Worm (Caenorhabditis elegans) whole organism, midembryonic: ENCODE results near the gene C25E10.8.
A peak's percentile ranks its signal among the peaks of the same experiment; 100 is the strongest.

Experiments
- T22C8.4 ChIP-seq: fragments of 200-800 bp; sonication (Bioruptor generic); IDR thresholded peaks from 2 replicates; pipeline ENCODE4 v1.3.6; 2022; ENCODE audit warnings: missing genetic modification characterization, missing compliant biosample characterization
- cog-1 ChIP-seq: sonication (generic microtip); optimal IDR thresholded peaks from 2 replicates; lab custom pipeline; 2016; ENCODE audit warnings: missing genetic modification characterization, missing compliant biosample characterization
- flt-1 ChIP-seq: fragments of 200-800 bp; sonication (Bioruptor generic); IDR thresholded peaks from 2 replicates; pipeline ENCODE4 v1.3.6; 2022; ENCODE audit warnings: missing genetic modification characterization, missing compliant biosample characterization
- klf-2 ChIP-seq: fragments of 200-800 bp; sonication (Bioruptor generic); conservative IDR thresholded peaks from 2 replicates; pipeline ENCODE4 v1.3.6; 2022; ENCODE audit warnings: missing genetic modification reagents, missing genetic modification characterization, missing compliant biosample characterization
- med-1 ChIP-seq: sonication (generic microtip); optimal IDR thresholded peaks from 2 replicates; lab custom pipeline; 2017; ENCODE audit warnings: missing genetic modification characterization, mild to moderate bottlenecking, missing compliant biosample characterization, antibody characterized with exemption, missing genetic modification reagents; ENCODE audit not compliant: insufficient read depth
- ref-1 ChIP-seq: fragments of 200-800 bp; sonication (Bioruptor generic); conservative IDR thresholded peaks from 2 replicates; pipeline ENCODE4 v1.3.6; 2022; ENCODE audit warnings: missing genetic modification reagents, missing genetic modification characterization, missing compliant biosample characterization
- tab-1 ChIP-seq: fragments of 200-800 bp; sonication (Bioruptor generic); IDR thresholded peaks from 2 replicates; pipeline ENCODE4 v1.3.6; 2022; ENCODE audit warnings: missing genetic modification characterization, missing compliant biosample characterization
- ztf-23 ChIP-seq: fragments of 200-800 bp; sonication (Bioruptor generic); IDR thresholded peaks from 2 replicates; pipeline ENCODE4 v1.3.6; 2022; ENCODE audit warnings: missing genetic modification reagents, missing genetic modification characterization, missing compliant biosample characterization
- ztf-29 ChIP-seq: fragments of 200-800 bp; sonication (Bioruptor generic); IDR thresholded peaks from 2 replicates; pipeline ENCODE4 v1.3.6; 2022; ENCODE audit warnings: missing genetic modification reagents, missing genetic modification characterization, missing compliant biosample characterization

Gene C25E10.8

DNA sequence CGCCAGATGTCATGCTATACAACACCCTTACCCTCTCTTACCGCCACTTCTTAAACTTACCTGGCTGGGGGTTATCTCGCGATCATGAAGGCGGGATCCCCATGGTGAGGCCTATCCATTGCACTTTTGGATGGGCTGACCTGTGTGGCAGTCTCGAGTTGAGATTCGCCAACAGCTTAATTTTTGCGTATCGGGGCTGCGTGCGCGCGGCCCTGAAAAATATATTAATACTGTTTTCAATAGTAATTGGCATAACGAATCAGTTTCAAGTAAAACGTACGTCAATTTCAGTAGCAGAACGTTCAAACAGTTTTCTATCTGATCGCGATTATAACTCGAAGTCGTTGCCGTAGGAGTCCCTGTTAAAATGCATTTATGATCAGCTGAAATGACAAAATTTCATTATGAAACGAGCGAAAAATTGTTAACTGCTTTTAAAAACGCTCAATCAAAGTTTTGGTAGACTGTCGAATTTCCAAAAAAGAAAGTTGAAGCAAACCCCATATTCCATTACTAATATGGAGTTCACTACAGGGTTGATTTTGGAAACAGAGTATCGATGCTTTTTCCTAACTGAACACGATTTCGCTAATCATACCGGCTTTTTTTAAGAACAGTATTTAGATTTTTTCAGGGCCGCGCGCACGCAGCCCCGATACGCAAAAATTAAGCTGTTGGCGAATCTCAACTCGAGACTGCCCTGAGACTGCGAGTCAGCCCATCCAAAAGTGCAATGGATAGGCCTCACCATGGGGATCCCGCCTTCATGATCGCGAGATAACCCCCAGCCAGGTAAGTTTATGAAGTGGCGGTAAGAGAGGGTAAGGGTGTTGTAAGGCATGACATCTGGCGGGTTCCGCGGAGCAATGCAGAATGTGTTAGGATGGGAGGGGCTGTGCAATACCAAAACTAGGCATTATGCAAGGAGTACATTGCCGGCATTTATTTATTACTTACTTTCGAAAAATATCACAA lies 37.2 kb upstream of the C25E10.8 start:
- 0 out of 2 replicates have a peak, but pooled peaks have one; percentile 8 for TF ChIP-seq tab-1 (GFP tag; lab: Robert Waterston, UW)

DNA sequence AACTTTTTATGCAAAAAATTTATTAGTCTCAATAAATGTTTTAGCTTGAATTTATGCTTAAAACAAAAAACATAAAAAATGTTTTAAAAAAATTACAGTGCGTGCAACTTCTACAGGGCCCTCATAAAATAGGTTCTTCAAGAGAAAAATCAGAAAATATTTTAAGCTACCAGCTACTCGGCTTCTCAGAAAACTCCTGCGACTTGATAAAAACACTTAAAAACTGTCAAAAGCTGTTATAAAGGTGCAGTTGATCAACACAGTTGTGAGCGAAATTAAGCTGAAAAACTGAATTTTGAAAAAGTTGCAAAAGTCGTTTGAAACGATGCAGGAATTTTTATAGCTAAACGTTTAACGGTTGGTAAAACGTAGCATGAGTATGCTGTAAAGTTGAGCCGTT lies 34.9 kb upstream of the C25E10.8 start:
- TF ChIP-seq klf-2 (GFP tag; lab: Robert Waterston, UW) (no peak), cog-1 (no peak), ztf-29 (no peak), flt-1 (GFP tag; lab: Robert Waterston, UW) (peak; percentile 42; the same call in 1 of the 2 replicates), ztf-23 (GFP tag; lab: Robert Waterston, UW) (0 out of 2 replicates have a peak, but pooled peaks have one; percentile 7), med-1 (no peak), T22C8.4 (no peak), ref-1 (no peak)

DNA sequence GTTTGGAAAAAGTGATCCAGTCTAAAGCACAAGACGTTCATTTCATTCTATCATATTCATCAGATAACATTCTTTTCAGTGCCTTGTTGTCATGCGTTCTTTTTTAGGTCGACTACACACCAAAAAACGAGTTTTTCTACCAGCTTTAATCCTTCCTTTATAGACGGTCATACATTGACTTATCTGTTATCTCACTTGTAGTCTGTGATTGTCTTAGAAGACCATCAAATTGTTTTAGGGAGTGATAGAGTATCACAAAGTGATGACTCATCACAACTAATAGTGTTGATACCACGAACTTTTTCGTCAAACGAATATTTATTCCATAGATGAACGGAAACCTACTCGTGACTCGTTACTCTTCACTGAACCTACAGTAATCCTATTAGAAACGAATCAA lies 32.0 kb upstream of the C25E10.8 start:
- TF ChIP-seq flt-1 (GFP tag; lab: Robert Waterston, UW) (no peak), tab-1 (GFP tag; lab: Robert Waterston, UW) (no peak), T22C8.4 (no peak), klf-2 (GFP tag; lab: Robert Waterston, UW) (no peak), cog-1 (no peak), ref-1 (no peak), med-1 (no peak), ztf-29 (no peak), ztf-23 (GFP tag; lab: Robert Waterston, UW) (no peak)

DNA sequence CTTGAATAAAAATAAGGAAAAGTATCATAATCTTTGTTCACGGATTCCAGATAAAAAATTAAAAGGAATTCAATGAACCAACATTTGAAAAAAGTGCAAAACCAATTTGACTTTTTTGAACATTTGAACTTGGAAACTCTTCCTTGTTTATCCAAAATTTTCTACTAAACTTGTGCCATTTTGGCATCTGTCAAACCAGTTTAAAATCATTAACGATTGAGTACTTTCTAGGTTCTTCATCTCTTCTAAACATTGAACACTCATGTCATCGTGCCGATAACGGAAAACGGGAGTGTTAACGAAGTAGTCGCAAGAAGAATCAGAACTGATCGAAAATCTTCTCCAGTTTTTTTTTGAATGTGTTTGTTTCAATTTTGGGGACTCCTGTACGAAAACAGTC lies 30.4 kb upstream of the C25E10.8 start:
- no peak for TF ChIP-seq cog-1
- TF ChIP-seq ref-1, result no peak
- no peak for TF ChIP-seq med-1
- TF ChIP-seq T22C8.4, result no peak
- no peak for TF ChIP-seq ztf-29
- no peak for TF ChIP-seq flt-1 (GFP tag; lab: Robert Waterston, UW)
- no peak for TF ChIP-seq ztf-23 (GFP tag; lab: Robert Waterston, UW)
- no peak for TF ChIP-seq tab-1 (GFP tag; lab: Robert Waterston, UW)
- TF ChIP-seq klf-2 (GFP tag; lab: Robert Waterston, UW), result no peak

DNA sequence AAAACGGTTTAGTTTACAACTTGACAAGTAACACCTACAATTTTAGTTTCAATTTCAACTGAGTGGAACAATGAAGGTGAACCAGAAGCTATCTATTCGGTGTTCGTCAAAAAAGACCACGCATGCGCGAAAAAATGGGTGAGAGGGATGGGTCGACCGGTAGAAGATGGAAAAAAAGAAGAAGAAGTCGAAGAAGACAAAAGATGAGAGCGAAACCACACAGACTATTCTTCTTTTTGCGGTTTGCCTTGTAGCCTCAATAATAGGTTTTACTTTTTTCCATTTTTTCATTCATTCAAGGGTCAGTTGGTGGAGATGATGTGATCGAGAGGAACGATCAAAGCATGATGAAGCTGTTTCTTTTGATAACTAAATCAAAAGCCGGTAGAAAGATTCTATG lies 28.5 kb upstream of the C25E10.8 start:
- TF ChIP-seq flt-1 (GFP tag; lab: Robert Waterston, UW) (no peak), ztf-29 (no peak)

DNA sequence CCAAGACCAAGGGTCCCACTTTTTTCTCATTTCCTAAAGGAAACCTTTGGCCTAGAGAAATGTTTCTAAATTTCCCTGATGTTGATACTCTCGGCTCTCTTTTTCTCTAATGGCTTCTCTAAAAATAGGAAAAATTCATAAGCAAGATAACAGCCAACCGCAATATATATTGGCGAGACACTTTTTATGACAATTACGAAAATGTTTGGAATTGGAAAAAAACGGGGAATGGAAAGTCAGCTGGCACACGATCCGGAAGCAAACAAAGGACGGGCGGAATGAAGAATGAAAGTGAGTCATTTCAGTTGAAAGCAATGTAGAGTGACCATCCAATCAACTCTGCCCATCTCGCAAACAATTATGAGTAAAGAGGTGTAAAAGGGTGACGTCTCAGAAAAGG lies 27.5 kb upstream of the C25E10.8 start:
- TF ChIP-seq klf-2 (GFP tag; lab: Robert Waterston, UW) (no peak), ref-1 (no peak), cog-1 (no peak), ztf-23 (GFP tag; lab: Robert Waterston, UW) (no peak), ztf-29 (no peak), flt-1 (GFP tag; lab: Robert Waterston, UW) (no peak), med-1 (no peak), T22C8.4 (no peak), tab-1 (GFP tag; lab: Robert Waterston, UW) (no peak)

DNA sequence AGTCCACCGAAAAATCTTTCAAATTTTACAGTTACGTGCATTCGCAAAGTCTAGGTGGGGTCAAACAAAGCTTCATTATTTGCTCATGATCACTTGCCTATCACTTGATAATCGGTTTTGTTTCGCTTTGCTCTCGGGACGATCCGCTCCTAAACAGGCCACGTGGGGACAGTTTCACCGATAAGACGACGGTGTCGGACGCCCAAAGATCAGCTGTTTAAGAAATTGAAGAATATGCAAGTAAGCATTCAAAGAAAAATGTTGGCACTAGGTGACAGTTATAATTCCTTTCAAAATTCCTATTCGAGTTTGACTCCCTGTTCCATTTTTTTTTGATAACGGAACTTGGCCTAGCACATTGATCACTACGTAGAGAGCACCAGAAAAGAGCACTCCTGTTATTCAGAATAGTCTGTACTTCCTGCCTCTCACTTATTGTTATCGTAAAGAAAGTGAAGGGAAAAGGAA lies 26.1 kb upstream of the C25E10.8 start:
- TF ChIP-seq klf-2 (GFP tag; lab: Robert Waterston, UW) (no peak), med-1 (no peak), tab-1 (GFP tag; lab: Robert Waterston, UW) (no peak), ztf-29 (no peak), flt-1 (GFP tag; lab: Robert Waterston, UW) (no peak), cog-1 (no peak), ztf-23 (GFP tag; lab: Robert Waterston, UW) (no peak), ref-1 (no peak), T22C8.4 (no peak)

DNA sequence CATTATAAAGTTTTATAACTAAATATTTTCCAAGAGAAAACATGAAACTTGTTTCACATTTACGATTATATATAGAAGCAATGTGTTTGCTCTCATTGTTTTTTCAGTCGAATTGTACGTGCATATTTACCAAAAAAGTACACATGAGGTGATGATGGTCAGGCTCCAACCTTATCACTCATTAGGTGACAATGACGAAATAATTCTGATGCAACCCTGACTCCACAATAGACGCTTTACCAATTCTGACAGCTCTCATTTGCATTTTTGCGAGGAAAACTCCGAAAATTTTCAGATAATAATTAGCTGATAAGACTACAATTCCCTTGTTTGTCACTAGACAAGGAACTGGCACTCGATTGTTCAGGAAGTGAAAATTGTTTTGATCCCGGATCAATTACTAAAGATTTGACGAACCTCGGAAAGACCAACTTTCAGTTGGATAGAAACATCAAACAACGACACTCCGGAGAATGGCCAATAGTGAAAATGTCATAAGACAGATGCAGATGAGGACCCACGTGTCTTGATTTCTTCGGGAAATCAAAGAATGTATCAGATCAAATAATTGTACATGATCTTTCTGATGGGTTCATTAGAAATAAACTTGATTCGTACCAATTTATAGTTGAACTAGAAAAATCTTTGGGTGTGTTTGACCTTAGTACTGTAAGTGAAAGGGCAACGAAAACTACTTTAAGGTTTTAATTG lies 25.1 kb upstream of the C25E10.8 start:
- TF ChIP-seq cog-1, result no peak
- TF ChIP-seq klf-2 (GFP tag; lab: Robert Waterston, UW), result no peak
- TF ChIP-seq ztf-29, result no peak
- TF ChIP-seq med-1, result no peak
- no peak for TF ChIP-seq ref-1
- no peak for TF ChIP-seq T22C8.4
- TF ChIP-seq tab-1 (GFP tag; lab: Robert Waterston, UW), result no peak

DNA sequence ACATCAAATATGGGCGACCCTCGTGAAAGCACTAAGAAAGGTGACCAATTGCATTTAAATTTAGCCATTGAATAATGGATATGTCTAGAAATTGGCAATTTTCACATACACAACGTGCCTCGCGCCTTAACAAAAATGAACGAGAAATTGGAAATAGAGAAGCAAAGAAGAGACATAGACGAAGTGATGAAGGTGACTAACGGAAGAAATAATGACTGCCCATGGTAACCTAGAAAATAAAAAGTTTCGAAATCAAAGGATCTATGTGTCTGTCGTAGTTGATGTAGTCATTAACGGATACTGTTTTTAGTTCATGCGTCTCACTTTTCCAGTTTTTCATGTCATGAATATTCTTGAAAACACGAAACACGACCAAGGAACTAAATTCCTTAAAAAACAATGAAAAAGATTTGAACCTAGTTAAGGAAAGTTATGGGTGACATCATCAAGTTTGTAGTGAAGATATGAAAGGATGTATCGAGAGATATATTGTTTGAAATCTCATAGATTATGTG lies 24.3 kb upstream of the C25E10.8 start:
- TF ChIP-seq ztf-29 (no peak), T22C8.4 (no peak)

DNA sequence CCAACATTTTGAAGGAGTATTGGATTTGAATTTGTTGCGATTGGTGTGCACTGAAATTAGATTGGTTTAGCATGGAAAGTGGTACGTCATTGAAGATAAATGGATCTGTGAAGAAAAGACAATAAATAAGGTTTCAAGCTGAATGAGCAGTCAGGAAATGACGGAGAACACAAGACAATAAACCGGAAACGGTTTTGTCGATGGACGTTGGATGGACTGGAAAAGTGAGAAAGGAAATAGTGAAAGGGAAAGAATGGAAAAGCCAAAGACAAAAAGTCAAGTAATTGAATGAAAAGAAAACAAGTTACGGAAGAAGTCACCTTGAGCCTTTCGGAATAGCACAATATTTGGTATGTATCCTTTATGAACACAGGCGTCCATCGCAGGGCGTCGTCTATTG lies 22.4 kb upstream of the C25E10.8 start, which contains the start of gene T27E4.7:
Gene T27E4.7, minus strand, starts transcription at position 50 of the 400 bp plus-strand sequence.
- TF ChIP-seq ztf-23 (GFP tag; lab: Robert Waterston, UW) (no peak), klf-2 (GFP tag; lab: Robert Waterston, UW) (no peak), tab-1 (GFP tag; lab: Robert Waterston, UW) (no peak), ztf-29 (no peak), flt-1 (GFP tag; lab: Robert Waterston, UW) (no peak), cog-1 (no peak), T22C8.4 (no peak), ref-1 (no peak), med-1 (no peak)
